Fruit fly (Drosophila melanogaster) whole organism, pupa: Measurements from ENCODE around the gene Acp98AB.

Experiments
- CG14655 ChIP-seq: fragments of 200-800 bp; sonication (Bioruptor generic); optimal IDR thresholded peaks from 3 replicates; lab custom pipeline; 2017; ENCODE audit warnings: mild to moderate bottlenecking, missing biosample characterization, missing genetic modification reagents, missing genetic modification characterization
- CG17806 ChIP-seq: fragments of 200-800 bp; sonication (Bioruptor generic); optimal IDR thresholded peaks from 2 replicates; lab custom pipeline; 2018; ENCODE audit warnings: missing biosample characterization, mild to moderate bottlenecking, missing genetic modification characterization, moderate library complexity
- D1 ChIP-seq: fragments of 200-800 bp; sonication (Bioruptor generic); optimal IDR thresholded peaks from 2 replicates; lab custom pipeline; 2018; ENCODE audit warnings: missing biosample characterization, mild to moderate bottlenecking, missing genetic modification characterization, moderate library complexity
- EcR ChIP-seq: fragments of 200-800 bp; sonication (Bioruptor generic); optimal IDR thresholded peaks from 3 replicates; lab custom pipeline; 2019; ENCODE audit warnings: missing biosample characterization, missing genetic modification characterization, mild to moderate bottlenecking, moderate library complexity, missing genetic modification reagents

- TF ChIP-seq CG14655 (GFP tag; lab: Kevin White, UChicago) (no peak), CG17806 (tag; lab: Kevin White, UChicago) (no peak), EcR (GFP tag; lab: Kevin White, UChicago) (no peak), D1 (tag; lab: Kevin White, UChicago) (no peak)
These were observed 665 bp upstream of the Acp98AB start, which contains the start of gene CG43319 for dm6 chr3R:27694018-27694417.
